Worm (Caenorhabditis elegans) whole organism, young adult: Measurements from ENCODE around the gene apt-9.

Experiments
- B0019.2 ChIP-seq: fragments of 200-800 bp; sonication (Bioruptor generic); conservative IDR thresholded peaks from 2 replicates; pipeline ENCODE4 v1.3.6; 2022; ENCODE audit warnings: missing genetic modification reagents, missing genetic modification characterization, missing compliant biosample characterization
- F57A8.1 ChIP-seq: fragments of 200-800 bp; sonication (Bioruptor generic); optimal IDR thresholded peaks from 2 replicates; lab custom pipeline; 2018; ENCODE audit warnings: mild to moderate bottlenecking, missing genetic modification characterization, moderate library complexity, missing compliant biosample characterization
- F57C9.4 ChIP-seq: sonication (generic microtip); optimal IDR thresholded peaks from 2 replicates; lab custom pipeline; 2017; ENCODE audit warnings: mild to moderate bottlenecking, missing genetic modification characterization, missing compliant biosample characterization
- Y53F4B.3 ChIP-seq: fragments of 200-800 bp; sonication (Bioruptor generic); IDR thresholded peaks from 2 replicates; pipeline ENCODE4 v1.3.6; 2022; ENCODE audit warnings: missing genetic modification reagents, missing genetic modification characterization, missing compliant biosample characterization
- Y53G8AR.9 ChIP-seq: fragments of 200-800 bp; sonication (Bioruptor generic); conservative IDR thresholded peaks from 2 replicates; pipeline ENCODE4 v1.3.6; 2022; ENCODE audit warnings: missing genetic modification reagents, missing genetic modification characterization, missing compliant biosample characterization
- Y56A3A.18 ChIP-seq: fragments of 200-800 bp; sonication (Bioruptor generic); IDR thresholded peaks from 2 replicates; pipeline ENCODE4 v1.3.6; 2022; ENCODE audit warnings: missing genetic modification reagents, missing genetic modification characterization, missing compliant biosample characterization
- Y67H2A.10 ChIP-seq: fragments of 200-800 bp; sonication (Bioruptor generic); conservative IDR thresholded peaks from 2 replicates; pipeline ENCODE4 v1.3.6; 2022; ENCODE audit warnings: missing genetic modification reagents, missing genetic modification characterization, missing compliant biosample characterization
- ZK185.1 ChIP-seq: sonication (generic microtip); optimal IDR thresholded peaks from 2 replicates; lab custom pipeline; 2016; ENCODE audit warnings: mild to moderate bottlenecking, missing genetic modification characterization, missing compliant biosample characterization; ENCODE audit not compliant: poor library complexity, severe bottlenecking
- ama-1 ChIP-seq, 3 experiments: fragments of 150-350 bp in 1 of 3; sonication (generic microtip) in 2 of 3; optimal IDR thresholded peaks; 2 replicates each; lab custom pipeline; 2014 to 2018; ENCODE audit warnings: missing biosample characterization in 2 of 3, missing genetic modification characterization in 2 of 3, missing genetic modification reagents in 2 of 3
- aptf-2 ChIP-seq: fragments of 200-800 bp; sonication (Bioruptor generic); conservative IDR thresholded peaks from 2 replicates; pipeline ENCODE4 v1.3.6; 2022; ENCODE audit warnings: missing genetic modification reagents, missing genetic modification characterization, missing compliant biosample characterization
- athp-1 ChIP-seq: sonication (generic microtip); optimal IDR thresholded peaks from 2 replicates; lab custom pipeline; 2017; ENCODE audit warnings: mild to moderate bottlenecking, missing genetic modification characterization, missing compliant biosample characterization
- attf-6 ChIP-seq: fragments of 200-800 bp; sonication (Bioruptor generic); IDR thresholded peaks from 2 replicates; pipeline ENCODE4 v1.3.6; 2022; ENCODE audit warnings: missing genetic modification reagents, missing genetic modification characterization, missing compliant biosample characterization
- bed-1 ChIP-seq: fragments of 200-800 bp; sonication (Bioruptor generic); IDR thresholded peaks from 2 replicates; pipeline ENCODE4 v1.3.6; 2022; ENCODE audit warnings: missing genetic modification reagents, missing genetic modification characterization, missing compliant biosample characterization
- bed-2 ChIP-seq: fragments of 200-800 bp; sonication (Bioruptor generic); IDR thresholded peaks from 2 replicates; pipeline ENCODE4 v1.3.6; 2022; ENCODE audit warnings: missing genetic modification reagents, missing genetic modification characterization, missing compliant biosample characterization
- him-1 ChIP-seq: sonication (generic microtip); optimal IDR thresholded peaks from 2 replicates; lab custom pipeline; 2016; ENCODE audit warnings: missing genotype, missing genetic modification reagents, missing genetic modification characterization, missing compliant biosample characterization
- hlh-26 ChIP-seq: fragments of 200-800 bp; sonication (Bioruptor generic); conservative IDR thresholded peaks from 2 replicates; pipeline ENCODE4 v1.3.6; 2022; ENCODE audit warnings: missing genetic modification reagents, missing genetic modification characterization, missing compliant biosample characterization
- hrde-1 ChIP-seq: sonication (generic microtip); optimal IDR thresholded peaks from 2 replicates; lab custom pipeline; 2016; ENCODE audit warnings: missing genetic modification characterization, mild to moderate bottlenecking, missing compliant biosample characterization, moderate library complexity, missing genotype, missing genetic modification reagents, borderline replicate concordance
- let-526 ChIP-seq: fragments of 200-800 bp; sonication (Bioruptor generic); IDR thresholded peaks from 2 replicates; pipeline ENCODE4 v1.3.6; 2022; ENCODE audit warnings: missing genetic modification reagents, missing genetic modification characterization, missing compliant biosample characterization
- let-607 ChIP-seq, 2 experiments: fragments of 200-800 bp in 1 of 2; sonication (Bioruptor generic) in 1 of 2; sonication (generic microtip) in 1 of 2; optimal IDR thresholded peaks; 2 replicates each; lab custom pipeline; 2016 to 2018; ENCODE audit warnings: mild to moderate bottlenecking in 2 of 2, missing compliant biosample characterization in 2 of 2, missing genetic modification characterization in 2 of 2, moderate library complexity in 2 of 2, missing genotype in 1 of 2
- lsl-1 ChIP-seq: fragments of 200-800 bp; sonication (Bioruptor generic); optimal IDR thresholded peaks from 2 replicates; lab custom pipeline; 2018; ENCODE audit warnings: mild to moderate bottlenecking, missing genetic modification characterization, moderate library complexity, missing compliant biosample characterization
- lsy-27 ChIP-seq: sonication (generic microtip); optimal IDR thresholded peaks from 2 replicates; lab custom pipeline; 2017; ENCODE audit warnings: missing genetic modification characterization, mild to moderate bottlenecking, missing compliant biosample characterization, antibody characterized with exemption, missing genotype, borderline replicate concordance; ENCODE audit not compliant: insufficient read depth
- mxl-1 ChIP-seq: sonication (generic microtip); optimal IDR thresholded peaks from 2 replicates; lab custom pipeline; 2016; ENCODE audit warnings: missing genetic modification characterization, missing compliant biosample characterization
- nfya-1 ChIP-seq: sonication (generic microtip); optimal IDR thresholded peaks from 2 replicates; lab custom pipeline; 2017; ENCODE audit warnings: antibody characterized with exemption, missing compliant biosample characterization, missing genetic modification characterization, borderline replicate concordance; ENCODE audit not compliant: insufficient read depth
- nfya-2 ChIP-seq: fragments of 200-800 bp; sonication (Bioruptor generic); IDR thresholded peaks from 2 replicates; pipeline ENCODE4 v1.3.6; 2022; ENCODE audit warnings: missing genetic modification reagents, missing genetic modification characterization, missing compliant biosample characterization
- nhr-120 ChIP-seq: fragments of 200-800 bp; sonication (Bioruptor generic); IDR thresholded peaks from 2 replicates; pipeline ENCODE4 v1.3.6; 2022; ENCODE audit warnings: missing genetic modification characterization, missing compliant biosample characterization
- repo-1 ChIP-seq: sonication (generic microtip); optimal IDR thresholded peaks from 2 replicates; lab custom pipeline; 2017; ENCODE audit warnings: mild to moderate bottlenecking, missing genetic modification characterization, missing compliant biosample characterization
- snpc-3.4 ChIP-seq: sonication (generic microtip); optimal IDR thresholded peaks from 2 replicates; lab custom pipeline; 2017; ENCODE audit warnings: missing genetic modification characterization, mild to moderate bottlenecking, missing compliant biosample characterization, antibody characterized with exemption, moderate library complexity, missing genotype, missing genetic modification reagents
- somi-1 ChIP-seq: fragments of 200-800 bp; sonication (Bioruptor generic); optimal IDR thresholded peaks from 2 replicates; lab custom pipeline; 2018; ENCODE audit warnings: mild to moderate bottlenecking, missing genetic modification characterization, missing compliant biosample characterization
- tbp1 ChIP-seq: fragments of 200-800 bp; sonication (Bioruptor generic); optimal IDR thresholded peaks from 2 replicates; lab custom pipeline; 2018; ENCODE audit warnings: mild to moderate bottlenecking, missing genetic modification characterization, missing compliant biosample characterization
- xnd-1 ChIP-seq: sonication (generic microtip); optimal IDR thresholded peaks from 2 replicates; lab custom pipeline; 2016; ENCODE audit warnings: missing genotype, missing genetic modification reagents, missing genetic modification characterization, missing compliant biosample characterization
- ztf-22 ChIP-seq: fragments of 200-800 bp; sonication (Bioruptor generic); optimal IDR thresholded peaks from 2 replicates; lab custom pipeline; 2018; ENCODE audit warnings: mild to moderate bottlenecking, missing genetic modification characterization, moderate library complexity, missing compliant biosample characterization
- ztf-3 ChIP-seq: fragments of 200-800 bp; sonication (Bioruptor generic); optimal IDR thresholded peaks from 2 replicates; lab custom pipeline; 2018; ENCODE audit warnings: mild to moderate bottlenecking, missing genetic modification characterization, missing compliant biosample characterization

apt-9 gene

ce11 chrX:11053615-11054014 lies 14.7 kb upstream of the apt-9 start, which contains the start of gene C09F12.2:
Gene C09F12.2, plus strand, starts transcription at chrX:11053915.
- TF ChIP-seq Y56A3A.18 (no peak), ama-1 (optimal IDR thresholded peaks at IDR 0.05; lab: Kevin White, UChicago) (no peak), ama-1 (GFP tag; optimal IDR thresholded peaks at IDR 0.05; lab: Kevin White, UChicago) (no peak), let-526 (GFP tag; lab: Robert Waterston, UW) (no peak), tbp1 (no peak), F57C9.4 (tag; lab: Kevin White, UChicago) (no peak), repo-1 (tag; lab: Kevin White, UChicago) (no peak), ztf-3 (no peak), lsl-1 (GFP tag; lab: Kevin White, UChicago) (no peak), bed-1 (no peak), Y53F4B.3 (no peak), let-607 (tag; optimal IDR thresholded peaks at IDR 0.05; lab: Kevin White, UChicago) (no peak)

DNA sequence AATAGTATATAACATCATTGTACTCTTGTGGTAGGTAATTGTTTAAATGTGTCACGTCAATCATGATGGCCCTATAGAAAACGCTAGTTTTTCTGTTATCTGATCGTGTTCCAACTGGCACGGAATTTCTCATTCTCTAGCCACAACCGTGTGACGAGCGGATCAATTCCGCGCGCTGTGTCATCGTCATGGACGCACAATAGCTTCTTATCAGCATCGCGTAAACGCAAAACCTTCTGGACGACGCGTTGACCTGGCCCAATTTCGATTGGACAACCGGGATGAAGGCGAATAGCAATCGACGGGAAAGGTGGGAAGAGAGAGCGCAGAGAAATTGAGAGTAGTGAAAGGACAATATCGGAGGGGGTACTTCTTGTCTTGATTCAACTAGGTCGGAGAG lies 11.3 kb upstream of the apt-9 start, which contains the start of gene lpr-3:
Gene lpr-3, plus strand, starts transcription at position 374 of the 400 bp plus-strand sequence.
- TF ChIP-seq Y53F4B.3 (no peak), hrde-1 (tag; lab: Kevin White, UChicago) (no peak), ztf-3 (no peak), nfya-1 (tag; lab: Kevin White, UChicago) (no peak), lsy-27 (tag; lab: Kevin White, UChicago) (no peak)

ce11 chrX:11059744-11060143 lies 8.6 kb upstream of the apt-9 start, which contains the start of gene lpr-6:
Gene lpr-6, plus strand, starts transcription at chrX:11059994.
- TF ChIP-seq ztf-22 (GFP tag; lab: Kevin White, UChicago) (no peak), B0019.2 (GFP tag; lab: Robert Waterston, UW) (no peak), Y53G8AR.9 (GFP tag; lab: Robert Waterston, UW) (no peak), attf-6 (GFP tag; lab: Robert Waterston, UW) (no peak), bed-2 (no peak), xnd-1 (tag; lab: Kevin White, UChicago) (no peak), aptf-2 (GFP tag; lab: Robert Waterston, UW) (no peak)
- TF ChIP-seq, all 124 proteins: peak for 0

DNA sequence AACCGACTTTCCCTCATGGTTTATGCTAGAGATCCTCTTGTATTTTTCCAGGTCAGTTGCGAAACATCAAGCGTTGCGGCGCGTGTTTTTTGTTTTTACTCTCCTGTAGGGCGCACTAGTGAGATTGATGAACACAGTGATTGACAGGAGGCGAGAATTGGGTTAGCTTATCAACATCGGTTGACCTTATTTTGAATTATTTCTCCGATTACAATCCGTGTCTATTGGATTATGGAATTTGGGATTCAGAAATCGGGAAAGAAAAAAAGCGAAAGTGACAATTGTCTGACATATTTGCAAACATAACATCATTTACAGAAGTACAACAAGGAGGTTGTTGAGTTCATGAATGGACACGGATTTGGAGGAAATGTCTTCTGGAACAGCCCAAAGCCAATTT lies 7.4 kb upstream of the apt-9 start:
- TF ChIP-seq B0019.2 (GFP tag; lab: Robert Waterston, UW) (no peak), him-1 (no peak), somi-1 (GFP tag; lab: Kevin White, UChicago) (no peak), ZK185.1 (no peak), nfya-2 (GFP tag; lab: Robert Waterston, UW) (no peak), mxl-1 (tag; lab: Kevin White, UChicago) (no peak), Y67H2A.10 (no peak), bed-2 (no peak), nhr-120 (GFP tag; lab: Robert Waterston, UW) (no peak), snpc-3.4 (no peak), Y56A3A.18 (no peak), F57A8.1 (no peak), hlh-26 (GFP tag; lab: Robert Waterston, UW) (no peak), athp-1 (no peak)
